Worm (Caenorhabditis elegans) whole organism, L1 larva: ENCODE data around the gene R08C7.11.

Source experiments
- C16A3.4 ChIP-seq: fragments of 150-350 bp; optimal IDR thresholded peaks from 2 replicates; lab custom pipeline; 2014; ENCODE audit warnings: missing biosample characterization, missing genetic modification characterization
- F16B12.6 ChIP-seq: fragments of 150-350 bp; optimal IDR thresholded peaks from 2 replicates; lab custom pipeline; 2014; ENCODE audit warnings: missing biosample characterization, missing genetic modification characterization
- Y116A8C.19 ChIP-seq: sonication (generic microtip); optimal IDR thresholded peaks from 2 replicates; lab custom pipeline; 2016; ENCODE audit warnings: missing compliant biosample characterization, missing genetic modification characterization, borderline replicate concordance
- aha-1 ChIP-seq: fragments of 150-350 bp; optimal IDR thresholded peaks from 2 replicates; lab custom pipeline; 2014; ENCODE audit warnings: missing biosample characterization, missing genetic modification characterization
- alr-1 ChIP-seq: fragments of 200-800 bp; sonication (Bioruptor generic); optimal IDR thresholded peaks from 2 replicates; lab custom pipeline; 2018; ENCODE audit warnings: borderline replicate concordance, mild to moderate bottlenecking, missing genetic modification characterization, missing compliant biosample characterization
- ama-1 ChIP-seq: fragments of 150-350 bp; optimal IDR thresholded peaks from 2 replicates; lab custom pipeline; 2014
- ceh-63 ChIP-seq: fragments of 200-800 bp; sonication (Bioruptor generic); optimal IDR thresholded peaks from 2 replicates; lab custom pipeline; 2018; ENCODE audit warnings: mild to moderate bottlenecking, missing genetic modification characterization, missing compliant biosample characterization
- ceh-8 ChIP-seq: fragments of 200-800 bp; sonication (Bioruptor generic); optimal IDR thresholded peaks from 2 replicates; lab custom pipeline; 2018; ENCODE audit warnings: mild to moderate bottlenecking, missing genetic modification characterization, moderate library complexity, missing compliant biosample characterization
- ceh-82 ChIP-seq, 3 experiments: fragments of 150-350 bp in 1 of 3; sonication (generic microtip) in 2 of 3; optimal IDR thresholded peaks; 2 replicates each; lab custom pipeline; 2014 to 2017; ENCODE audit warnings: missing biosample characterization in 3 of 3, missing genetic modification characterization in 3 of 3
- ceh-88 ChIP-seq: fragments of 200-800 bp; sonication (Bioruptor generic); IDR thresholded peaks from 2 replicates; pipeline ENCODE4 v1.3.6; 2022; ENCODE audit warnings: missing genetic modification characterization, missing compliant biosample characterization
- ces-1 ChIP-seq: fragments of 150-350 bp; optimal IDR thresholded peaks from 2 replicates; lab custom pipeline; 2014; ENCODE audit warnings: missing biosample characterization, missing genetic modification reagents, missing genetic modification characterization
- dsc-1 ChIP-seq: sonication (generic microtip); optimal IDR thresholded peaks from 2 replicates; lab custom pipeline; 2016; ENCODE audit warnings: mild to moderate bottlenecking, missing genetic modification characterization, missing compliant biosample characterization
- efl-1 ChIP-seq, 4 experiments: fragments of 150-350 bp; optimal IDR thresholded peaks in 3 of 4; peaks in 1 of 4; 1 replicate in 1 of 4; 2 replicates in 3 of 4; lab custom pipeline; 2014; ENCODE audit warnings: missing biosample characterization in 2 of 4, missing genetic modification characterization in 2 of 4, missing genetic modification reagents in 2 of 4
- egl-13 ChIP-seq: sonication (generic microtip); optimal IDR thresholded peaks from 2 replicates; lab custom pipeline; 2016; ENCODE audit warnings: missing genotype, missing genetic modification reagents, missing genetic modification characterization, missing compliant biosample characterization
- egl-27 ChIP-seq, 2 experiments: fragments of 150-350 bp in 1 of 2; sonication (generic microtip); optimal IDR thresholded peaks; 3 replicates each; lab custom pipeline; 2017 to 2018; ENCODE audit warnings: missing biosample characterization in 2 of 2, missing genetic modification characterization in 2 of 2, missing genetic modification reagents in 2 of 2
- elt-2 ChIP-seq: sonication (generic microtip); optimal IDR thresholded peaks from 2 replicates; lab custom pipeline; 2016; ENCODE audit warnings: missing genetic modification characterization, mild to moderate bottlenecking, inconsistent platforms, missing compliant biosample characterization, missing genetic modification reagents
- fkh-10 ChIP-seq: sonication (generic microtip); optimal IDR thresholded peaks from 2 replicates; lab custom pipeline; 2017; ENCODE audit warnings: missing biosample characterization, missing genetic modification reagents, missing genetic modification characterization
- fkh-4 ChIP-seq: sonication (generic microtip); optimal IDR thresholded peaks from 2 replicates; lab custom pipeline; 2016; ENCODE audit warnings: missing compliant biosample characterization, missing genetic modification characterization, borderline replicate concordance
- fkh-8 ChIP-seq: sonication (generic microtip); optimal IDR thresholded peaks from 2 replicates; lab custom pipeline; 2016; ENCODE audit warnings: mild to moderate bottlenecking, missing genetic modification characterization, missing compliant biosample characterization
- fos-1 ChIP-seq: fragments of 150-350 bp; optimal IDR thresholded peaks from 2 replicates; lab custom pipeline; 2014; ENCODE audit warnings: missing biosample characterization, missing genetic modification characterization
- grh-1 ChIP-seq: fragments of 200-800 bp; sonication (Bioruptor generic); IDR thresholded peaks from 2 replicates; pipeline ENCODE4 v1.3.6; 2022; ENCODE audit warnings: missing genetic modification reagents, missing genetic modification characterization, missing compliant biosample characterization
- jun-1 ChIP-seq: fragments of 150-350 bp; optimal IDR thresholded peaks from 2 replicates; lab custom pipeline; 2014; ENCODE audit warnings: missing biosample characterization, missing genetic modification reagents, missing genetic modification characterization
- lin-13 ChIP-seq: fragments of 150-350 bp; optimal IDR thresholded peaks from 2 replicates; lab custom pipeline; 2014; ENCODE audit warnings: missing biosample characterization, missing genetic modification reagents, missing genetic modification characterization
- lin-14 ChIP-seq: fragments of 200-800 bp; sonication (Bioruptor generic); optimal IDR thresholded peaks from 2 replicates; lab custom pipeline; 2018; ENCODE audit warnings: mild to moderate bottlenecking, missing genetic modification characterization, moderate library complexity, missing compliant biosample characterization
- lin-15B ChIP-seq: fragments of 150-350 bp; sonication (generic microtip); optimal IDR thresholded peaks from 3 replicates; lab custom pipeline; 2014; ENCODE audit warnings: missing biosample characterization, missing genetic modification characterization
- lin-35 ChIP-seq, 2 experiments: fragments of 150-350 bp; optimal IDR thresholded peaks; 2 replicates each; lab custom pipeline; 2014; ENCODE audit warnings: missing biosample characterization in 2 of 2, missing genetic modification characterization in 2 of 2, missing genetic modification reagents in 2 of 2
- mdl-1 ChIP-seq, 2 experiments: fragments of 150-350 bp; optimal IDR thresholded peaks; 2 replicates each; lab custom pipeline; 2014 to 2017; ENCODE audit warnings: missing biosample characterization in 2 of 2, missing genetic modification characterization in 2 of 2, inconsistent platforms in 1 of 2
- mef-2 ChIP-seq: fragments of 150-350 bp; optimal IDR thresholded peaks from 2 replicates; lab custom pipeline; 2014; ENCODE audit warnings: missing biosample characterization, missing genetic modification characterization
- nhr-19 ChIP-seq: fragments of 200-800 bp; sonication (Bioruptor generic); conservative IDR thresholded peaks from 2 replicates; pipeline ENCODE4 v1.3.6; 2022; ENCODE audit warnings: missing genetic modification characterization, missing compliant biosample characterization
- nhr-237 ChIP-seq: fragments of 150-350 bp; optimal IDR thresholded peaks from 2 replicates; lab custom pipeline; 2014; ENCODE audit warnings: missing biosample characterization, missing genetic modification characterization
- nhr-47 ChIP-seq: sonication (generic microtip); optimal IDR thresholded peaks from 2 replicates; lab custom pipeline; 2016; ENCODE audit warnings: mild to moderate bottlenecking, missing genetic modification characterization, moderate library complexity, missing compliant biosample characterization
- nhr-71 ChIP-seq: sonication (generic microtip); optimal IDR thresholded peaks from 2 replicates; lab custom pipeline; 2016; ENCODE audit warnings: mild to moderate bottlenecking, missing genetic modification characterization, moderate library complexity, missing compliant biosample characterization
- nhr-76 ChIP-seq: sonication (generic microtip); optimal IDR thresholded peaks from 2 replicates; lab custom pipeline; 2017; ENCODE audit warnings: missing biosample characterization, missing genetic modification characterization
- nhr-85 ChIP-seq: sonication (generic microtip); peaks from one replicate; lab custom pipeline; 2016; ENCODE audit warnings: missing genetic modification characterization, inconsistent platforms, missing compliant biosample characterization
- nhr-90 ChIP-seq: sonication (generic microtip); optimal IDR thresholded peaks from 2 replicates; lab custom pipeline; 2016; ENCODE audit warnings: mild to moderate bottlenecking, missing genetic modification characterization, missing compliant biosample characterization; ENCODE audit not compliant: poor library complexity
- pqm-1 ChIP-seq: sonication (generic microtip); optimal IDR thresholded peaks from 3 replicates; lab custom pipeline; 2017; ENCODE audit warnings: missing biosample characterization, missing genetic modification characterization
- snpc-4 ChIP-seq: fragments of 150-350 bp; optimal IDR thresholded peaks from 2 replicates; lab custom pipeline; 2014; ENCODE audit warnings: missing biosample characterization, missing genetic modification characterization
- snu-23 ChIP-seq: sonication (generic microtip); optimal IDR thresholded peaks from 2 replicates; lab custom pipeline; 2016; ENCODE audit warnings: missing genetic modification characterization, missing compliant biosample characterization
- tlp-1 ChIP-seq: fragments of 150-350 bp; optimal IDR thresholded peaks from 2 replicates; lab custom pipeline; 2014; ENCODE audit warnings: missing biosample characterization, missing genetic modification characterization
- unc-62 ChIP-seq: fragments of 150-350 bp; optimal IDR thresholded peaks from 2 replicates; lab custom pipeline; 2014; ENCODE audit warnings: missing biosample characterization, missing genetic modification reagents, missing genetic modification characterization
- unc-86 ChIP-seq: sonication (generic microtip); optimal IDR thresholded peaks from 2 replicates; lab custom pipeline; 2016; ENCODE audit warnings: missing genetic modification characterization, missing compliant biosample characterization
- unc-98 ChIP-seq: fragments of 200-800 bp; sonication (Bioruptor generic); IDR thresholded peaks from 2 replicates; pipeline ENCODE4 v1.3.6; 2022; ENCODE audit warnings: missing genetic modification characterization, missing compliant biosample characterization
- vab-15 ChIP-seq: sonication (generic microtip); optimal IDR thresholded peaks from 2 replicates; lab custom pipeline; 2017; ENCODE audit warnings: missing genotype, mild to moderate bottlenecking, missing genetic modification characterization, missing compliant biosample characterization
- zip-4 ChIP-seq: fragments of 200-800 bp; sonication (Bioruptor generic); optimal IDR thresholded peaks from 2 replicates; lab custom pipeline; 2018; ENCODE audit warnings: mild to moderate bottlenecking, missing genetic modification characterization, moderate library complexity, missing compliant biosample characterization
- ztf-11 ChIP-seq, 2 experiments: sonication (generic microtip); optimal IDR thresholded peaks; 2 replicates each; lab custom pipeline; 2016 to 2017; ENCODE audit warnings: missing genetic modification characterization in 2 of 2, missing biosample characterization in 1 of 2, missing compliant biosample characterization in 1 of 2

The R08C7.11 gene

DNA sequence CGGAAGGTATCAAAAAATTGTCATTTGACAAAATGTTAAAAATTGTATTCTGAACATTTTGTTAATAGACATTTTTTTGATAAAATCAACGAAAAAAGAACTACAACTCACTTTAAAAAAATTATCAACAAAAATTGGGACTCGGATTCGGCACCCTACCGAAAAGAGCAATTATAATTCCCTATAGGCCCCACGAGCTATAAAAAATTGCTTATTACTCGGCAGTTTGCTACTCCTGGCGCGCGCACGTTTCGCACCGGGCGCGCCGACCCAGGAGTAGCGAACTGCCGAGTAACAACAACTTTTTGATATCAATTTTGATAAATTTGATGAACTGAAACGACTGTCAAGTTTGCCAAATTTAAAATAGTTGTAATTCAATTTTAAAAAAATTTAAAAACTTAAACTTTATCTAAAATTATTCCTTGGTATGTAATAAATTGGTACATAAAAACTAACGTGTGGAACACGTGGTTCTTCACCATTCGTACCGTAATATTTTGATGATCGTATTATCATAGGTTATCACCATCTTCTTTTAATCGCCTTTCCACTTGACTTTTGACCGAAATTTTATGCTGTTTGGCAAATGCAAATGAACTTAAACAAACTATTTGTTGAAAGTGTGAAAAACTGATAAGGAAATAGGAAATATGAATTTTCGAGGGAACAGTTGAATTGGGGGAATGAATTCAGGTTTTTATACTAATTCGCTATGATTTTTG is 20.8 kb upstream of the R08C7.11 start (continued):
- TF ChIP-seq ama-1 (lab: Kevin White, UChicago) (no peak), unc-62 (GFP tag; lab: Kevin White, UChicago) (no peak), nhr-85 (tag; lab: Kevin White, UChicago) (no peak), ces-1 (no peak), nhr-71 (peak; percentile 39), zip-4 (GFP tag; lab: Kevin White, UChicago) (no peak), lin-14 (GFP tag; lab: Kevin White, UChicago) (peak; percentile 18), unc-98 (GFP tag; lab: Robert Waterston, UW) (no peak), grh-1 (GFP tag; lab: Robert Waterston, UW) (no peak), ceh-82 (tag; optimal IDR thresholded peaks at IDR 0.05; lab: Kevin White, UChicago) (no peak), F16B12.6 (tag; lab: Kevin White, UChicago) (no peak), egl-27 (tag; optimal IDR thresholded peaks at IDR 0.05; lab: Kevin White, UChicago) (no peak), Y116A8C.19 (tag; lab: Kevin White, UChicago) (no peak), lin-13 (GFP tag; lab: Kevin White, UChicago) (no peak), vab-15 (tag; lab: Kevin White, UChicago) (no peak), nhr-47 (tag; lab: Kevin White, UChicago) (no peak), fkh-8 (tag; lab: Kevin White, UChicago) (no peak), nhr-76 (tag; lab: Kevin White, UChicago) (no peak), tlp-1 (tag; lab: Kevin White, UChicago) (no peak), lin-35 (GFP tag; optimal IDR thresholded peaks at IDR 0.05; lab: Kevin White, UChicago) (peak in 1 of 2 experiments; percentile 43), nhr-90 (tag; lab: Kevin White, UChicago) (peak; percentile 32), ceh-88 (GFP tag; lab: Robert Waterston, UW) (no peak), efl-1 (optimal IDR thresholded peaks at IDR 0.05; lab: Kevin White, UChicago) (no peak), efl-1 (GFP tag; optimal IDR thresholded peaks at IDR 0.05 in 1 of 2; lab: Kevin White, UChicago) (peak in 1 of 2 experiments; percentile 45), lin-15B (no peak)
- TF ChIP-seq, all 84 proteins: peak for 11

ce11 chrIV:4473767-4474166 is 19.0 kb upstream of the R08C7.11 start:
- TF ChIP-seq nhr-85 (tag; lab: Kevin White, UChicago) (peak; percentile 1), lin-35 (GFP tag; optimal IDR thresholded peaks at IDR 0.05; lab: Kevin White, UChicago) (no peak), ztf-11 (tag; optimal IDR thresholded peaks at IDR 0.05; lab: Kevin White, UChicago) (no peak), nhr-19 (peak; percentile 27; the same call in 1 of the 2 replicates), nhr-237 (tag; lab: Kevin White, UChicago) (no peak), lin-14 (GFP tag; lab: Kevin White, UChicago) (peak; percentile 45), efl-1 (optimal IDR thresholded peaks at IDR 0.05; lab: Kevin White, UChicago) (no peak), efl-1 (GFP tag; optimal IDR thresholded peaks at IDR 0.05 in 1 of 2; lab: Kevin White, UChicago) (peak in 1 of 2 experiments; percentile 55), nhr-71 (peak; percentile 30), egl-13 (tag; lab: Kevin White, UChicago) (no peak)

DNA sequence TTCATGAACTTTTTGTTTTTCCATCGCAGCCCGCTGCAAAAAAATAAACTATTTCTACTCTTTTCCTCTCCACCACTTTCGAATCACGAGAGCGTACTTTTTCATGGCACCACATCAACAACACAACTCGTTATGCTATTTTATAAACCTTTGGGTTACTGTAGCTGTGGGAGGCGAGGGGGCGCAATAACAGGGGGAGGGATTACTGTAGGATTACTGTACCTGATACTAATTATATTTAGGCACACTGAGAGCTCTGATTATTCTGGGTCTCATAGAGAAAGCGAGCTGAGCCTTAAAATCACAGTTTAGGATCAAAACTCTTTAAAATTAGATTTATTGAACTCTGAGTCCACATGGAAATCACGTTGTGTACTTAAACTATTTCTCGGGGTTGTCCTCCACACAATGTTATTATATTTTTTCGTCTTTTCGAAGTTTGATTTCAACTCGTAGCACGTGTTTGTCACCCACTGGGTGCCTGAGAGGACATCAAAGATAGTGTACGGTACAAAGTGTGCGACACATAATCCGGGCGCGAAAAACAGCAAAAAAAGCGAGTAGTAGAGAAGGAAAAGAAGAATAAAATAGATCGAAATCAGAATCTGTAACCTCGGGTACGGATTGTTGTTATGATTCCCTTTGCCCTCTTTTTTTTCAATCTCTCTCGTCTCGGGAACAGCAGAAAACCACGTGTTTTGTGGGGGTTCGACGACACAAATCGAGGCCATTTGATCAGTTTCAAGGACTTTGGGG is 17.9 kb upstream of the R08C7.11 start:
- no peak for TF ChIP-seq jun-1 (tag; lab: Kevin White, UChicago)
- TF ChIP-seq nhr-47 (tag; lab: Kevin White, UChicago): peak; percentile 44
- no peak for TF ChIP-seq fos-1
- 0 out of 2 replicates have a peak, but pooled peaks have one; percentile 32 for TF ChIP-seq ceh-88 (GFP tag; lab: Robert Waterston, UW)
- no peak for TF ChIP-seq dsc-1 (tag; lab: Kevin White, UChicago)
- no peak for TF ChIP-seq alr-1 (tag; lab: Kevin White, UChicago)
- TF ChIP-seq fkh-10 (GFP tag; lab: Kevin White, UChicago): no peak
- peak; percentile 54 for TF ChIP-seq C16A3.4 (tag; lab: Kevin White, UChicago)
- TF ChIP-seq zip-4 (GFP tag; lab: Kevin White, UChicago): no peak
- no peak for TF ChIP-seq pqm-1 (tag; lab: Kevin White, UChicago)
- no peak for TF ChIP-seq F16B12.6 (tag; lab: Kevin White, UChicago)
- peak; percentile 44 for TF ChIP-seq elt-2 (tag; lab: Kevin White, UChicago)
- TF ChIP-seq unc-86 (tag; lab: Kevin White, UChicago): no peak
- TF ChIP-seq snpc-4 (tag; lab: Kevin White, UChicago): no peak
- TF ChIP-seq mdl-1 (tag; optimal IDR thresholded peaks at IDR 0.05; lab: Kevin White, UChicago): peak in 1 of 2 experiments; percentile 89
- TF ChIP-seq aha-1: no peak
- TF ChIP-seq ceh-8: no peak
- no peak for TF ChIP-seq ceh-63 (GFP tag; lab: Kevin White, UChicago)
- TF ChIP-seq fkh-4 (tag; lab: Kevin White, UChicago): no peak
- no peak for TF ChIP-seq mef-2 (tag; lab: Kevin White, UChicago)
- peak; percentile 80 for TF ChIP-seq snu-23
